Worm (Caenorhabditis elegans) whole organism, midembryonic: ENCODE measurements around the gene droe-4.

Experiments
- cog-1 ChIP-seq: sonication (generic microtip); optimal IDR thresholded peaks from 2 replicates; lab custom pipeline; 2016; ENCODE audit warnings: missing genetic modification characterization, missing compliant biosample characterization
- flt-1 ChIP-seq: fragments of 200-800 bp; sonication (Bioruptor generic); IDR thresholded peaks from 2 replicates; pipeline ENCODE4 v1.3.6; 2022; ENCODE audit warnings: missing genetic modification characterization, missing compliant biosample characterization
- med-1 ChIP-seq: sonication (generic microtip); optimal IDR thresholded peaks from 2 replicates; lab custom pipeline; 2017; ENCODE audit warnings: missing genetic modification characterization, mild to moderate bottlenecking, missing compliant biosample characterization, antibody characterized with exemption, missing genetic modification reagents; ENCODE audit not compliant: insufficient read depth
- ref-1 ChIP-seq: fragments of 200-800 bp; sonication (Bioruptor generic); conservative IDR thresholded peaks from 2 replicates; pipeline ENCODE4 v1.3.6; 2022; ENCODE audit warnings: missing genetic modification reagents, missing genetic modification characterization, missing compliant biosample characterization
- ztf-29 ChIP-seq: fragments of 200-800 bp; sonication (Bioruptor generic); IDR thresholded peaks from 2 replicates; pipeline ENCODE4 v1.3.6; 2022; ENCODE audit warnings: missing genetic modification reagents, missing genetic modification characterization, missing compliant biosample characterization

DNA sequence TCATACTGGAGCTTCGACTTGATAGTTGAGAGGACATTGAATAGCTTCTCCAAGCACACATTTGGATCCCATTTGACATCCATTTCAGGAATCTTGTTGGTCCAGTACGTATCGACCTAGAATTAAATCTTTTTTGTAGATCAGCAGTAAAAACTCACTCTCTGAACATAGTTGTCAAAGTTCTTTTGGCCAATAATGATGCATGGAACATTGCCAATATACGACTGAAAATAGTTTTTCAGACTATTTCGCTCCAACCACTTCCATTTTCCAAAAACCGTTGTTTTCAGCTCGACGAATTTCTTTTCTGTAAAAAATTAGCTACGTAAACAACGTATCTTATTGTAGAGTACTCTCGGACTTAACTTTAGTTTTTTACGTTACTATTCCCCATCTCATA lies 10.8 kb upstream of the droe-4 start:
- TF ChIP-seq ref-1 (no peak), ztf-29 (no peak), flt-1 (GFP tag; lab: Robert Waterston, UW) (no peak), cog-1 (tag; lab: Kevin White, UChicago) (no peak), med-1 (no peak)
